Worm (Caenorhabditis elegans) whole organism, mixed stage, embryonic: ENCODE results near the gene Y49E10.30.

ENCODE experiments used
- blmp-1 ChIP-seq: fragments of 150-350 bp; optimal IDR thresholded peaks from 2 replicates; lab custom pipeline; 2014; ENCODE audit warnings: missing biosample characterization, missing genetic modification characterization
- ceh-43 ChIP-seq: fragments of 200-800 bp; sonication (Bioruptor generic); optimal IDR thresholded peaks from 2 replicates; lab custom pipeline; 2018; ENCODE audit warnings: mild to moderate bottlenecking, missing genetic modification characterization, moderate library complexity, missing compliant biosample characterization
- lin-32 ChIP-seq: fragments of 200-800 bp; sonication (Bioruptor generic); optimal IDR thresholded peaks from 2 replicates; lab custom pipeline; 2018; ENCODE audit warnings: mild to moderate bottlenecking, missing genetic modification characterization, missing compliant biosample characterization
- tbx-8 ChIP-seq: fragments of 200-800 bp; sonication (Bioruptor generic); optimal IDR thresholded peaks from 2 replicates; lab custom pipeline; 2018; ENCODE audit warnings: mild to moderate bottlenecking, missing genetic modification characterization, moderate library complexity, missing compliant biosample characterization
- unc-39 ChIP-seq: fragments of 150-350 bp; optimal IDR thresholded peaks from 2 replicates; lab custom pipeline; 2014; ENCODE audit warnings: missing biosample characterization, missing genetic modification characterization

DNA sequence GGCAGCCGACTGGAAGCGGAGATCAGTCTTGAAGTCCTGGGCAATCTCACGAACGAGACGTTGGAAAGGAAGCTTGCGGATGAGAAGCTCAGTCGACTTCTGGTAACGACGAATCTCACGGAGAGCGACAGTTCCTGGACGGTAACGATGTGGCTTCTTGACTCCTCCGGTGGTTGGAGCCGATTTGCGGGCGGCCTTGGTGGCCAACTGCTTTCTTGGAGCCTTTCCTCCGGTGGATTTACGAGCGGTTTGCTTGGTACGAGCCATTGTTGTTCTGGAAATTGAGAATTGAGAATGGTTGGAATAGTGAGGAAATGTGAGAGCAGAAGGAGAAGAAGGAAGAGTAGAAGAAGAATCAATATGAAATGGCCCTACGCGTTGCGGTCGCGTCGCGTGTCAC lies 18.8 kb upstream of the Y49E10.30 start:
- TF ChIP-seq unc-39 (tag; lab: Kevin White, UChicago) (no peak), ceh-43 (no peak), blmp-1 (tag; lab: Kevin White, UChicago) (no peak), lin-32 (GFP tag; lab: Kevin White, UChicago) (no peak), tbx-8 (no peak)
